Worm (Caenorhabditis elegans): Measurements from ENCODE around the gene B0554.2.

Gene B0554.2

DNA sequence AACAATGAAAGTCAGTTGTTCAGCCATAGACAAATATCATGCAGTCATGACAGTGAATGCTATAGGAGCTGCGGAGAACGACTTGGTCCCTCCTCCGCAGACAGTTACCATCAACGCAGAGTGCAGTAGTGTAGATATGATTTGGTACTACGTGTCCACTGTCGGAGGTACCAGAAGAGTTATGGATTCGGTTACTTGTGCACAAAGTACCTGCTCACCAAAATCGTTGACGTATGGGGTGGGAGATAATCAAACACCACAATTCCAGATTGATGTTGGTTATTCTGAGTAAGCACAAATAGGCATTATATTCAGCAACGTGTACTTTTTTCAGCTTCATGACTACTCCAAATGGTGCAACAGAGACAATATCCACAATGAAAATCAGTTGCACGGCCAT, 1.0 kb upstream of the B0554.2 start:
- TF ChIP-seq unc-62 (GFP tag; optimal IDR thresholded peaks at IDR 0.05), result no peak

DNA sequence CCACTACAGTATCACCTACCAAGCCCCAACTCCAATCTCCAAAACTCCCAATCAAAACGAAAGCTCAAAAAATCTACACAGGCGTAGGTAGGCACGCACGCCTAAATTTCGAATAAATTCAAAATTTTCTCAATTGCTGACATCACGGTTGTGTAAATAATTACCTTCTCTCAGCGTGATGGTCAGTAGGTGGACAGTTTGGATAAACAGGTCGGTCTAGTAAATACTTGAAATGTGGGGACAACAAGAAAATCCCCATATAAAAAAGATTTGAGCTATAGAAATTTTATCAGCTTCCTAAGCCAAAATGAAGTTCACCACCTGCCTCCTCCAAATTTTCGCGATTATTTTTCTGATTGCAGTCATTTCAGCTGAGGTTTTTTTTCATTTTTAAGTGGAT, 4.1 kb downstream of the B0554.2 start, which contains the start of gene B0554.1:
TSS of gene B0554.1 (plus strand) at position 301 of the 400 bp plus-strand sequence.
- TF ChIP-seq unc-62 (GFP tag; optimal IDR thresholded peaks at IDR 0.05), result no peak

DNA sequence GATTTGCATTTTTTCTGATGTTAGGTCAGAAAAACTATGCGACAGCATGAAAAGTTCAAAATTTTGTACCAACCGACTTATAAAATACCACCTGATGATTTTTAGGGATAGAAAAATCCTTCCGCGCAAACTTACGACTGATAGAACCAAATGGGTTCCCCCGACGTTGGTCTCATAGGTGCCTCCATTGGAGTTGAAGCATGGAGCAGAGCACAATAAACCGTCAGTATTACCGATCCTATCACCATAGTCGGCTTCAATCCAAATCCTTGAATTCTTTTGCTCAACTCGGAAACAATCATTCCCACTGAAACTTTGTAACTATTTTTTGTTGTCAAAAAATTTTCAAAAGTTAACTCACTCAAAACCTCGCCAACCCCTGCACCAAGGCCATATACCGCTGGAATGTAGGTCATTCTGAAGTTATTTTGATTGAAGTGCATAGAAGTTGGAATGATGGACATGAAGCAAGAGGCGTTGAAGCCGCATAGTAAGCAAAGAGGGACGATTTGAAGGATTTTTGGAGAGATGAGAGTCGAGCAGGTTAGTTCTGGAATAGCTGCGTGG, 5.3 kb downstream of the B0554.2 start:
- TF ChIP-seq unc-62 (GFP tag; optimal IDR thresholded peaks at IDR 0.05), result no peak

DNA sequence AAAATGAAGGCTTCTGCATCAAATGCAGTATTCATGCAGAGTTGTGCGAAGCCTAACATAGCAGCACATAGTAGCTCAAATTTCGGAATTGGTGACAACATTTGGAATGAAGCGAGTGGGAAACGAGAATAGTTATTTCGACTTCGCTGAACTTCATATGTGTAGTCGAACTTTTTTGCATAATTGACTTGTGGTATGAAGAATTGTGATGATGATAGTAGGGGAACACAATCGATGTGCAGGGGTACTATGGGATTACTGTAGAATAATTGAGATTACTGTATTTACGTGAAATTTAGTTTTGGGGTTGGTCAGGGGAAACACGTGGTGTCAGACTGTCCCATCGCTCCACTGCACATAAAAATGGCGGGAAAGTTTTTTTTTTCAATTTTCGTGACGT, 6.9 kb downstream of the B0554.2 start, which contains the start of gene B0554.7:
TSS of gene B0554.7 (minus strand) at position 101 of the 400 bp plus-strand sequence.
- TF ChIP-seq unc-62 (GFP tag; optimal IDR thresholded peaks at IDR 0.05), result no peak

DNA sequence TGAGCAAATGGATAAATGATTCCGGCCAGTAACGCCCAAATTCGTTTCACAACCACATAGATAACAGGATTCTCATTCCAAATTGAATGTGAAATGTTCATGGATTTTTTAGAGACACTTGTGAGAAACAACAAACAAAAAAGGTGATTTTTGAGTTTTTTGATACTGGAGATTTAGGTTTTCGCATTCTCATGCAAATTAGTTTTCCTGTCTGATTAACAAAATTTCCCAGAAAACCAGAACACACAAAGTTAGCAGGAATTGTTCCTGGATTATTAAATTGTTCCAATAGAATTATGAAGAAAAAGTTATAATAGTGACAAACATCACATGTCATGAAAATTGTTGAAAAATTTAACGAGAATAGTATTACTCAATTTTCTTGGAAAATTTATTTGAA, 9.2 kb downstream of the B0554.2 start, which contains the start of gene srh-33:
TSS of gene srh-33 (minus strand) at position 101 of the 400 bp plus-strand sequence.
- no peak for TF ChIP-seq unc-62 (GFP tag; optimal IDR thresholded peaks at IDR 0.05)

DNA sequence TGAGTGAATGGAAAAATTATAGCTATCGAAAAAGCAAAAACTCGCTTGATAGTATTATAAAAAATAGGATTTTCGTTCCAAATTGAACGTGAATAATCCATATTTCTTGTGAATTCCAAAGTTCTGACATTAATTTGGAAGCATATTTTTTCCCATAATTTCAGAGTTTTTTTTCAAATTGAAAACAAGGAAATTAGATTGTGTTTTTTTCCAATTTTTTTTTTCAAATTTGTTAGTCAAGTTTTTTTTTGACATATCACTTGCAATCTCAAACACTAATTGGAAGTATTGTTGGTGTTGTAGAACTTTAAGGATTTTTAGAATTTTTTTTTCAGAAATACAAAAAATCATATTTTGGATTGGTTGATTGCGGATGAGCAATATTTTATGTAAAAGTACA, 12.6 kb downstream of the B0554.2 start, which contains the start of gene srh-34:
TSS of gene srh-34 (minus strand) at position 101 of the 400 bp plus-strand sequence.
- no peak for TF ChIP-seq unc-62 (GFP tag; optimal IDR thresholded peaks at IDR 0.05)

DNA sequence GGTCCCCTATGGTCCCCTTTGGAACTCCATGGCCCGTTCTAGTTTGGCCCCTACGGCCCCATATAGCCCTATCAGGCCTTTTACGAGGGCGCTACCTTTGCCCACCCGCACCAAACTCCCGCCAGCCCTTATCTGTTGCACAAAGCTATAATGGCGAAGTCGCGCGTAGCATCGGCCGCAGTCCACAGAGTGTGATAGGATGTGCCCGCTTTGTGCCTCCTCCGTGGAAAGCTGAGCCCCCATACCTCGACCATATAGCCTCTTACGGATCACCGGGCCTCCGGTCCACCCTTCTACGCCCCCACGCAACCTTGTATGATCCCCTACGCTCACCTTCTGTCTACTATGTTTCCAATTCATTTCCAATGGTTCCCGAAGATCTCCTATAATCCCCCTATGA, 13.0 kb downstream of the B0554.2 start:
- no peak for TF ChIP-seq unc-62 (GFP tag; optimal IDR thresholded peaks at IDR 0.05)

DNA sequence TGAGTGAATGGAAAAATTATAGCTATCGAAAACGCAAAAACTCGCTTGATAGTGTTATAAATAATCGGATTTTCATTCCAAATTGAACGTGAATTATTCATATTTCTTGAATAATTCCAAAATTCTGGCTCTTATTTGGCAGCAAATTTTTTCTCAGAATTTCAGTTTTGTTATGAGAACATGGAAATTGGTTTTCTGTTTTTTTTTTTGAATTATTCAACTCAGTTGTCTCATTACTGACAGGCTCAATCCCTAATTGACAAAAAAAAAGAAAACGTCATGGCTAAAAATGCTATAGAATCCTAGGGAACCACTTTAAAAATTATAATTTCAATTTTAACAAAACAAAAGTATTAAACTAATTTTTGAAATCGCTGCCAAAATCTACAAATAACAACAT, 15.1 kb downstream of the B0554.2 start, which contains the start of gene srh-35:
TSS of gene srh-35 (minus strand) at position 101 of the 400 bp plus-strand sequence.
- TF ChIP-seq unc-62 (GFP tag; optimal IDR thresholded peaks at IDR 0.05), result no peak

DNA sequence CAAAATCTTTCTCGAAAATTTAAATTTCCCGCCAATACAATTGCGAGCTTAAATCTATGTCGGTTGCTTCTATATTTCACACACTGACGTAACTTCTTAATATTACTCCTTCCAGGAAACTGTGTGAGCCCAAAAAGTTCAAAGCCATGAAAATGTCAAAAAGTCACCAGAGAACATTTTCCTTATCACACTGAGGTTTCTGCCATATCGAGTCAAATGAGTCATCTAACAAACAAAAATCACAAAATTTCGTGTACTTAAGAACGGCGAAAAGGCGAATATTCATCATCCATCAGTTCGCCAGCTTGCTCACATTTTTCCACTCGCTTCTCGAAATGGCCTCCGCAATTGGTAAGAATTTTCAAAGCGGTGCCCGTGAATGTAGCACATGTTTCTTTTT, 15.7 kb downstream of the B0554.2 start, which contains the start of gene M02H5.8:
TSS of gene M02H5.8 (plus strand) at position 297 of the 400 bp plus-strand sequence.
- TF ChIP-seq unc-62 (GFP tag; optimal IDR thresholded peaks at IDR 0.05), result no peak

DNA sequence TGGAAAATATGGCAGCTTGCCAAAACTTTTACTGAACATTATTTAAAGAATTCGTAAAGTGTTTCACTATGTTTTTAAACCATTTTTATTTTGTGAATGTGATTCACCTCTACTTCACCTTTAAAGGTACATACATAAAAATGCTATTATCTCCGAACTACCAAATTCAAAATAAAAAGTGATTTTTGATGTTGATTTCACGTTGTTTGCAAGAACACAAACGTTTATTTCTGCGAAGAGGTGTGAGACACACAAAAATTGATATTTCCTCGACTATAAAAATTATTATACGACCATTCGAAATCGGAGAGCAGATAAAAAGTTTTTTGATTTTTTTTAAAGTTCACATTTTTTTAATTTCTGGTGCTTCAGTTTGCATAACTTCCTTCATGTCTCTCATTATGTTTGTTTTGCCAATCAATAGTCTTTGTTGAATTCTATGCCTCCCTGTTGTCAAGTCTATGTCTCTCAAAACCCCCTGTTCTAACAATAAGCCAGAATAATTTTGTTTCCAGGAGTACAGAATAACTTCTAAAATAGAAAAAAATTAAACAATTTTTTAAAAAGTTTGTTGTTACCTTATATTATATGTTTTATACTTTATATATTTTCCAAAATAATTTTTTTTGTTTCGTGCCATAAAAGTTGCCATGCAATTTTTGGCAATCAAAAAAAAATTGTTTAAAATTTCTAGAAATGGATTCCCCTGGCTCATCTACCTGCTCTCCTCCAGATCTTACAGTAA, 16.9 kb downstream of the B0554.2 start, which contains the start of gene nhr-123:
TSS of gene nhr-123 (plus strand) at position 695 of the 745 bp plus-strand sequence.
- TF ChIP-seq unc-62 (GFP tag; optimal IDR thresholded peaks at IDR 0.05), result no peak

DNA sequence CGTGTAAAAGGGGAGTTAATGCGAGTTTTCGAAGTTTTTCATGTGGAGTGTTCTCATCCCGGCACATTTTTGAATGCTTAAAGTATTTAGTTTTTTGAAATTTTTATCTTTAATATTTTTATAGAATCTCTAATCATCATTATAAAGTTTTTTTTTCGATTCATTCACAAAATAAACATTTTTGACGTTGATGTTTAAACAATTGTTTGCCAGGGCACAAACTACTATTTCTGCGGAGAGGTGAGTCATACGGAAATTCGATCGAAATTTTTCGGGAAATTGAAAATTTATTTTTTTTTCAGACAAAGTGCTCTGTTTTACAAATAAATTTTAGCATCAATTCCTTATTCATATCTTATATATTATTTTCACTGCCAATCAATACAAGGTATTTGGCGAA, 19.6 kb downstream of the B0554.2 start, which contains the start of gene nhr-98:
TSS of gene nhr-98 (plus strand) at position 301 of the 400 bp plus-strand sequence.
- no peak for TF ChIP-seq unc-62 (GFP tag; optimal IDR thresholded peaks at IDR 0.05)

DNA sequence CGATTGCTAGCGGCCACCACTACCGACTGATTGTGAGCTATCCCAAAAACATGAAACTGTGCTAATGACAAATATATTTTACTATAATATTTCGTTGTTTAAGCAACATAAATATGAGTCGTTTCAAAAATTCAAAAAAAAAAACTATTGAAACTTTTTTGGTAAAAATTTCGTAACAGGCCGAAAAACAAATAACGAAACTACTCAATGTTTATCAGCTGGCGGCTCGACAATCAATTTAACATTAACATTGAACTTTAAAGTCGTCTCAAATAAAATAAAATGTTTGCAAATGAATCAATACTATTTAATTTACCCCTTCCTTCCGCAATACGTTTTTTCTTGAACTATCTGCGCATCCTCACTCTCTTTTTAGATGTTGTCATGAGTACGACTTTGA, 23.8 kb downstream of the B0554.2 start:
- no peak for TF ChIP-seq unc-62 (GFP tag; optimal IDR thresholded peaks at IDR 0.05)

DNA sequence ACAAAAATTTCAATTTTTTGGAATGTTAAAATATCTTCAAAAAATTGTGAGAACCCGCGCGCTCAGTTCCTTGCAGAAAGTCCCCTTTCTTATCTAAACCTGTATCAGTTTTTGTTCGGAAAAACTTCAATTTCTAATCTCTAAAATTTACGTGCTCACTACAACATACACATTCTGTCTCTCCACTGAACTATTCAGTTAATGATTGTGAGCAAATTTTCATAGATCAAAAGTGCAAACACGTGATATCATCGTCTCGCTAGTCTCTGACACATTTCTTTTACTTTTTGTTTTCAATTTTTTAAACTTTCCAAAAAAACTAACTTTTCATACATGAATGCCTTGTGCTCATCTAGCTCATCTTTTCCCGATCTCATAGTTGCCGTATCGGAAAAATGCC, 25.5 kb downstream of the B0554.2 start, which contains the start of gene nhr-203:
TSS of gene nhr-203 (plus strand) at position 332 of the 400 bp plus-strand sequence.
- no peak for TF ChIP-seq unc-62 (GFP tag; optimal IDR thresholded peaks at IDR 0.05)

DNA sequence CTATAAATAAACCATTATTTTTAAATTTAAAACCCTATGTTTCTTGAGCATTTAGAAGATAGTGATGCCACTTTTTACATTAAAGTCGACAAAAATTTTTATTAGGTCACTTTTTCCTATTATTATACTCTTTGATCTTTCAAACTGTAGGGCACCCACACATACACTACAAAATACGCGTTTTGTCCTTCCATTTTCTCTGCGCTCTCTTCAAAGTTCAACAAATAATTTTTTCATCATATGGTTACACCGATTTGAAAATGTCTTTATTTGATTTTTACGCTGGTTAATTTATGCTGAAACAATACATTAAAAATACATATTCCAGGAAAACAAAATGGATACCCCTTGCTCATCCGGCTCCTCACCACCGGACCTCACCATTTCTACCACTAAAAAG, 28.3 kb downstream of the B0554.2 start, which contains the start of gene nhr-202:
TSS of gene nhr-202 (plus strand) at position 326 of the 400 bp plus-strand sequence.
- no peak for TF ChIP-seq unc-62 (GFP tag; optimal IDR thresholded peaks at IDR 0.05)

DNA sequence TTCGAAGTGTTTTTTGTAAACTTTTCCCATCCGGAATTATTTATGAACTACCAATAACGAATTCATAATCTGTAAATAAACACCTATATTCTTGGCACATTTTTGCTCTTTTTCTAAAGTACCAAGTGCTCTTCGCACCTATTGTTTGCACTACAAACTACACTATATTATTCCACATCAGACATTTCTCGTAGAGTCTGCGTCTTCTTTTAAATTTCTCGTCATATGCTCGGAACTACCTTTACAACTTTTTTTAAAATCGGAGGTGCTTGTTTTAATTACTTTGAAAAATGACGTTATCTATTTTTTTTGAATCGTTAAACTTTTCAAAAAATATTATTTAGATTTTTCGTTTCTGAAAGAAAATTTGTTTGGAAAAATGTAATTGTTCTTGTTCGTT, 30.8 kb downstream of the B0554.2 start, which contains the start of gene nhr-201:
TSS of gene nhr-201 (plus strand) at position 29 of the 400 bp plus-strand sequence.
- no peak for TF ChIP-seq unc-62 (GFP tag; optimal IDR thresholded peaks at IDR 0.05)

DNA sequence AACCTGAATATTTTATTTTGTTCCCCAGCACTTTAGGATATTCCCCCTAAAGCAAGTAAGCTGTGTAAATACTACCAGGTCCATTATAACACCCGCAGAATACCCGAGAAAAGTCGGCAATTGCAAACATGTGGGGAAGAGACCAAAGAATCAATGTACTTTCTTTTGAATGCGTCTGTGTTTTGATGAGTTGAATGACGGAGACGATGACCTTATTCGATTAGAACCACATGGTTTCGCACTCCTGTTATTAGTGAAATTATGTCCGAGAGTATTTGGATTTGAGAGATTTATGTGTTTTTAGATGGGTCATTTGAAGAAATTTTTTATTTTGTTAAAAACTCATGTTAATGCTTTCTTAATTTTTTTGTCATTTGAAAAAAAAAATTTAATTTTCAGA, 31.4 kb downstream of the B0554.2 start:
- no peak for TF ChIP-seq unc-62 (GFP tag; optimal IDR thresholded peaks at IDR 0.05)

All from whole organism, dauer.